Worm (Caenorhabditis elegans) whole organism, L4 larva: ENCODE measurements around the gene nrsn-1.

Experiments
- F10B5.3 ChIP-seq: sonication (generic microtip); optimal IDR thresholded peaks from 2 replicates; lab custom pipeline; 2016; ENCODE audit warnings: mild to moderate bottlenecking, missing genetic modification characterization, missing compliant biosample characterization
- F26F4.8 ChIP-seq: fragments of 200-800 bp; sonication (Bioruptor generic); conservative IDR thresholded peaks from 2 replicates; pipeline ENCODE4 v1.3.6; 2022; ENCODE audit warnings: missing genetic modification characterization, missing compliant biosample characterization
- F37D6.2 ChIP-seq: sonication (generic microtip); optimal IDR thresholded peaks from 2 replicates; lab custom pipeline; 2016; ENCODE audit warnings: mild to moderate bottlenecking, missing genetic modification characterization, missing compliant biosample characterization
- T20F7.1 ChIP-seq: fragments of 200-800 bp; sonication (Bioruptor generic); optimal IDR thresholded peaks from 2 replicates; lab custom pipeline; 2018; ENCODE audit warnings: mild to moderate bottlenecking, missing genetic modification characterization, missing compliant biosample characterization
- T26A8.4 ChIP-seq: fragments of 200-800 bp; sonication (Bioruptor generic); IDR thresholded peaks from 2 replicates; pipeline ENCODE4 v1.3.6; 2022; ENCODE audit warnings: missing genetic modification characterization, missing compliant biosample characterization
- ZK337.2 ChIP-seq: fragments of 200-800 bp; sonication (Bioruptor generic); IDR thresholded peaks from 2 replicates; pipeline ENCODE4 v1.3.6; 2022; ENCODE audit warnings: missing genetic modification reagents, missing genetic modification characterization, missing compliant biosample characterization
- ZK546.5 ChIP-seq, 2 experiments: sonication (generic microtip); optimal IDR thresholded peaks; 2 replicates each; lab custom pipeline; 2017; ENCODE audit warnings: missing biosample characterization in 2 of 2, missing genetic modification characterization in 2 of 2
- aha-1 ChIP-seq: fragments of 150-350 bp; peaks from one replicate; lab custom pipeline; 2014; ENCODE audit warnings: missing biosample characterization, missing genetic modification characterization
- aly-2 ChIP-seq: sonication (generic microtip); optimal IDR thresholded peaks from 2 replicates; lab custom pipeline; 2018; ENCODE audit warnings: missing biosample characterization, missing genetic modification characterization
- arid-1 ChIP-seq: fragments of 200-800 bp; sonication (Bioruptor generic); conservative IDR thresholded peaks from 2 replicates; pipeline ENCODE4 v1.3.6; 2022; ENCODE audit warnings: missing genetic modification reagents, missing genetic modification characterization, missing compliant biosample characterization
- ceh-44 ChIP-seq: fragments of 200-800 bp; sonication (Bioruptor generic); IDR thresholded peaks from 2 replicates; pipeline ENCODE4 v1.3.6; 2022; ENCODE audit warnings: missing genetic modification reagents, missing genetic modification characterization, missing compliant biosample characterization
- ceh-62 ChIP-seq: sonication (generic microtip); optimal IDR thresholded peaks from 2 replicates; lab custom pipeline; 2017; ENCODE audit warnings: missing biosample characterization, missing genetic modification characterization
- ceh-82 ChIP-seq: sonication (generic microtip); optimal IDR thresholded peaks from 2 replicates; lab custom pipeline; 2017; ENCODE audit warnings: missing biosample characterization, missing genetic modification characterization
- daf-12 ChIP-seq: fragments of 150-350 bp; optimal IDR thresholded peaks from 2 replicates; lab custom pipeline; 2014; ENCODE audit warnings: missing biosample characterization, missing genetic modification reagents, missing genetic modification characterization
- daf-16 ChIP-seq, 3 experiments: sonication (generic microtip); optimal IDR thresholded peaks; 2 replicates each; lab custom pipeline; 2016 to 2017; ENCODE audit warnings: missing genetic modification characterization in 3 of 3, missing genetic modification reagents in 3 of 3, mild to moderate bottlenecking in 2 of 3, missing compliant biosample characterization in 2 of 3, missing biosample characterization in 1 of 3, moderate library complexity in 1 of 3
- daf-19 ChIP-seq: fragments of 200-800 bp; sonication (Bioruptor generic); conservative IDR thresholded peaks from 2 replicates; pipeline ENCODE4 v1.3.6; 2022; ENCODE audit warnings: missing genetic modification characterization, missing compliant biosample characterization
- dmd-6 ChIP-seq: fragments of 200-800 bp; sonication (Bioruptor generic); IDR thresholded peaks from 2 replicates; pipeline ENCODE4 v1.3.6; 2022; ENCODE audit warnings: missing genetic modification reagents, missing genetic modification characterization, missing compliant biosample characterization
- dmd-8 ChIP-seq: fragments of 200-800 bp; sonication (Bioruptor generic); IDR thresholded peaks from 2 replicates; pipeline ENCODE4 v1.3.6; 2022; ENCODE audit warnings: missing genetic modification characterization, missing compliant biosample characterization
- dmd-9 ChIP-seq: fragments of 200-800 bp; sonication (Bioruptor generic); IDR thresholded peaks from 2 replicates; pipeline ENCODE4 v1.3.6; 2022; ENCODE audit warnings: missing genetic modification reagents, missing genetic modification characterization, missing compliant biosample characterization
- dpl-1 ChIP-seq: fragments of 150-350 bp; optimal IDR thresholded peaks from 2 replicates; lab custom pipeline; 2014; ENCODE audit warnings: missing biosample characterization, missing genetic modification reagents, missing genetic modification characterization
- duxl-1 ChIP-seq: sonication (generic microtip); optimal IDR thresholded peaks from 2 replicates; lab custom pipeline; 2016; ENCODE audit warnings: mild to moderate bottlenecking, missing genetic modification characterization, moderate library complexity, missing compliant biosample characterization; ENCODE audit not compliant: poor library complexity
- fkh-10 ChIP-seq: fragments of 150-350 bp; optimal IDR thresholded peaks from 2 replicates; lab custom pipeline; 2014; ENCODE audit warnings: missing biosample characterization, missing genetic modification reagents, missing genetic modification characterization
- fos-1 ChIP-seq: fragments of 150-350 bp; optimal IDR thresholded peaks from 2 replicates; lab custom pipeline; 2014; ENCODE audit warnings: missing biosample characterization, missing genetic modification characterization
- hif-1 ChIP-seq, 2 experiments: sonication (generic microtip); optimal IDR thresholded peaks; 2 replicates each; lab custom pipeline; 2016 to 2017; ENCODE audit warnings: missing compliant biosample characterization in 2 of 2, missing genetic modification characterization in 2 of 2, missing genetic modification reagents in 2 of 2, missing genotype in 2 of 2, mild to moderate bottlenecking in 1 of 2
- hlh-11 ChIP-seq: fragments of 200-800 bp; sonication (Bioruptor generic); optimal IDR thresholded peaks from 2 replicates; lab custom pipeline; 2018; ENCODE audit warnings: mild to moderate bottlenecking, missing genetic modification characterization, missing compliant biosample characterization
- hlh-30 ChIP-seq: sonication (generic microtip); optimal IDR thresholded peaks from 2 replicates; lab custom pipeline; 2017; ENCODE audit warnings: antibody characterized with exemption, mild to moderate bottlenecking, missing genetic modification characterization, missing compliant biosample characterization; ENCODE audit not compliant: insufficient read depth
- hmg-1.1 ChIP-seq: fragments of 200-800 bp; sonication (Bioruptor generic); IDR thresholded peaks from 2 replicates; pipeline ENCODE4 v1.3.6; 2022; ENCODE audit warnings: missing genetic modification reagents, missing genetic modification characterization, missing compliant biosample characterization
- jun-1 ChIP-seq: fragments of 150-350 bp; optimal IDR thresholded peaks from 2 replicates; lab custom pipeline; 2014; ENCODE audit warnings: missing biosample characterization, missing genetic modification reagents, missing genetic modification characterization
- lin-13 ChIP-seq: fragments of 150-350 bp; optimal IDR thresholded peaks from 2 replicates; lab custom pipeline; 2014; ENCODE audit warnings: missing biosample characterization, missing genetic modification reagents, missing genetic modification characterization
- lin-29 ChIP-seq: fragments of 200-800 bp; sonication (Bioruptor generic); IDR thresholded peaks from 2 replicates; pipeline ENCODE4 v1.3.6; 2022; ENCODE audit warnings: missing genetic modification reagents, missing genetic modification characterization, missing compliant biosample characterization
- lin-38 ChIP-seq: fragments of 200-800 bp; sonication (Bioruptor generic); IDR thresholded peaks from 2 replicates; pipeline ENCODE4 v1.3.6; 2022; ENCODE audit warnings: missing genetic modification reagents, missing genetic modification characterization, missing compliant biosample characterization
- lir-3 ChIP-seq: sonication (generic microtip); optimal IDR thresholded peaks from 2 replicates; lab custom pipeline; 2016; ENCODE audit warnings: mild to moderate bottlenecking, missing genetic modification characterization, missing compliant biosample characterization
- madf-9 ChIP-seq: fragments of 200-800 bp; sonication (Bioruptor generic); conservative IDR thresholded peaks from 2 replicates; pipeline ENCODE4 v1.3.6; 2022; ENCODE audit warnings: missing genetic modification reagents, missing genetic modification characterization, missing compliant biosample characterization
- mdl-1 ChIP-seq, 2 experiments: fragments of 150-350 bp in 1 of 2; sonication (generic microtip) in 1 of 2; optimal IDR thresholded peaks; 2 replicates each; lab custom pipeline; 2014 to 2017; ENCODE audit warnings: missing biosample characterization in 2 of 2, missing genetic modification characterization in 2 of 2
- mep-1 ChIP-seq: fragments of 150-350 bp; sonication (generic microtip); optimal IDR thresholded peaks from 3 replicates; lab custom pipeline; 2014; ENCODE audit warnings: missing biosample characterization, missing genetic modification characterization
- mes-2 ChIP-seq: sonication (generic microtip); optimal IDR thresholded peaks from 2 replicates; lab custom pipeline; 2016; ENCODE audit warnings: missing genotype, mild to moderate bottlenecking, missing genetic modification characterization, missing compliant biosample characterization; ENCODE audit not compliant: poor library complexity, severe bottlenecking
- mxl-3 ChIP-seq: fragments of 200-800 bp; sonication (Bioruptor generic); optimal IDR thresholded peaks from 2 replicates; lab custom pipeline; 2018; ENCODE audit warnings: mild to moderate bottlenecking, missing genetic modification characterization, missing compliant biosample characterization
- nhr-111 ChIP-seq: fragments of 200-800 bp; sonication (Bioruptor generic); optimal IDR thresholded peaks from 2 replicates; lab custom pipeline; 2018; ENCODE audit warnings: mild to moderate bottlenecking, missing genetic modification characterization, missing compliant biosample characterization
- nhr-28 ChIP-seq: fragments of 150-350 bp; optimal IDR thresholded peaks from 2 replicates; lab custom pipeline; 2014; ENCODE audit warnings: missing biosample characterization, missing genetic modification characterization
- nhr-6 ChIP-seq: fragments of 150-350 bp; optimal IDR thresholded peaks from 2 replicates; lab custom pipeline; 2014; ENCODE audit warnings: missing biosample characterization, missing genetic modification characterization
- nhr-76 ChIP-seq: fragments of 150-350 bp; optimal IDR thresholded peaks from 2 replicates; lab custom pipeline; 2014; ENCODE audit warnings: missing biosample characterization, missing genetic modification characterization
- pha-4 ChIP-seq, 2 experiments: fragments of 150-350 bp in 1 of 2; fragments of 200-800 bp in 1 of 2; sonication (Bioruptor generic) in 1 of 2; IDR thresholded peaks in 1 of 2; optimal IDR thresholded peaks in 1 of 2; 2 replicates each; pipeline versions ENCODE4 v1.3.6 to Lab custom; 2014 to 2022; ENCODE audit warnings: missing genetic modification characterization in 2 of 2, missing genetic modification reagents in 2 of 2, missing biosample characterization in 1 of 2, missing compliant biosample characterization in 1 of 2
- php-3 ChIP-seq: fragments of 200-800 bp; sonication (Bioruptor generic); IDR thresholded peaks from 2 replicates; pipeline ENCODE4 v1.3.6; 2022; ENCODE audit warnings: missing genetic modification reagents, missing genetic modification characterization, missing compliant biosample characterization
- sdz-12 ChIP-seq: fragments of 200-800 bp; sonication (Bioruptor generic); optimal IDR thresholded peaks from 2 replicates; lab custom pipeline; 2018; ENCODE audit warnings: mild to moderate bottlenecking, missing genetic modification characterization, missing compliant biosample characterization
- set-16 ChIP-seq: fragments of 200-800 bp; sonication (Bioruptor generic); IDR thresholded peaks from 2 replicates; pipeline ENCODE4 v1.3.6; 2022; ENCODE audit warnings: missing genetic modification reagents, missing genetic modification characterization, missing compliant biosample characterization
- spr-3 ChIP-seq: fragments of 200-800 bp; sonication (Bioruptor generic); optimal IDR thresholded peaks from 2 replicates; lab custom pipeline; 2018; ENCODE audit warnings: mild to moderate bottlenecking, missing genetic modification characterization, missing compliant biosample characterization
- tra-1 ChIP-seq: fragments of 200-800 bp; sonication (Bioruptor generic); IDR thresholded peaks from 2 replicates; pipeline ENCODE4 v1.3.6; 2022; ENCODE audit warnings: missing genetic modification reagents, missing genetic modification characterization, missing compliant biosample characterization
- vab-7 ChIP-seq: fragments of 200-800 bp; sonication (Bioruptor generic); IDR thresholded peaks from 2 replicates; pipeline ENCODE4 v1.3.6; 2022; ENCODE audit warnings: missing genetic modification reagents, missing genetic modification characterization, missing compliant biosample characterization
- zag-1 ChIP-seq: fragments of 150-350 bp; optimal IDR thresholded peaks from 2 replicates; lab custom pipeline; 2014; ENCODE audit warnings: missing biosample characterization, missing genetic modification characterization
- zfp-3 ChIP-seq: fragments of 200-800 bp; sonication (Bioruptor generic); conservative IDR thresholded peaks from 2 replicates; pipeline ENCODE4 v1.3.6; 2022; ENCODE audit warnings: missing genetic modification reagents, missing genetic modification characterization, missing compliant biosample characterization
- ztf-7 ChIP-seq: fragments of 150-350 bp; optimal IDR thresholded peaks from 2 replicates; lab custom pipeline; 2014; ENCODE audit warnings: missing biosample characterization, missing genetic modification characterization

nrsn-1 gene

DNA sequence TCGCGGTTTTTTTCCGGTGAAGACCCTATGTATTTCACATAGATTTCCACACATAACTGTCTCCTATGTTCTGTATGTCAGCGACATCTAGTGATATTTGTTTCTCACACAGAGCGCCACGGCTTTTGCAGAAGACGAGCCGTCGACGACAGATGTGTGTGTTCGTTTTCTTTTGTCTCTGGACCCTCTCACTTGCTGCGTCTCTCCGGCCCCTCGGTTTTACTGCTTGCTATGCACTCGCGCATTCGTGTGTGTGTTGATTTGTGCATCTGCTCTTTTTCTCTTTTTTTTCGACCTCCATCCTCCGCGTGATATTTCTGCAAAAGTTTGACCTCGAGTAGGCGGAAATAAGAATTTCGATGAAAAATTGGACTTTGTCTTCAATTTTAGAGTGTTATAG lies 27.0 kb downstream of the nrsn-1 start:
- TF ChIP-seq lin-13 (GFP tag; lab: Kevin White, UChicago) (no peak), hmg-1.1 (GFP tag; lab: Robert Waterston, UW) (no peak), arid-1 (GFP tag; lab: Robert Waterston, UW) (no peak), mxl-3 (GFP tag; lab: Kevin White, UChicago) (no peak), hlh-30 (tag; lab: Kevin White, UChicago) (peak; percentile 66), spr-3 (no peak), daf-12 (tag; lab: Kevin White, UChicago) (no peak), mes-2 (no peak), zag-1 (tag; lab: Kevin White, UChicago) (no peak), dpl-1 (peak; percentile 1), daf-19 (GFP tag; lab: Robert Waterston, UW) (no peak), F26F4.8 (GFP tag; lab: Robert Waterston, UW) (no peak), vab-7 (GFP tag; lab: Robert Waterston, UW) (no peak), ZK337.2 (no peak), nhr-76 (tag; lab: Kevin White, UChicago) (no peak), nhr-111 (no peak), dmd-6 (GFP tag; lab: Robert Waterston, UW) (0 out of 2 replicates have a peak, but pooled peaks have one; percentile 11), ceh-44 (GFP tag; lab: Robert Waterston, UW) (no peak), ceh-82 (tag; lab: Kevin White, UChicago) (no peak), hif-1 (tag; optimal IDR thresholded peaks at IDR 0.05; lab: Kevin White, UChicago) (no peak), hlh-11 (tag; lab: Kevin White, UChicago) (peak; percentile 21), mdl-1 (tag; optimal IDR thresholded peaks at IDR 0.05; lab: Kevin White, UChicago) (peak in 1 of 2 experiments; percentile 40), aly-2 (tag; lab: Kevin White, UChicago) (no peak), daf-16 (GFP tag; optimal IDR thresholded peaks at IDR 0.05; lab: Kevin White, UChicago) (no peak), daf-16 (tag; optimal IDR thresholded peaks at IDR 0.05; lab: Kevin White, UChicago) (no peak), nhr-6 (tag; lab: Kevin White, UChicago) (peak; percentile 1), F37D6.2 (tag; lab: Kevin White, UChicago) (no peak), jun-1 (tag; lab: Kevin White, UChicago) (no peak), F10B5.3 (tag; lab: Kevin White, UChicago) (no peak), T26A8.4 (GFP tag; lab: Robert Waterston, UW) (no peak), nhr-28 (tag; lab: Kevin White, UChicago) (no peak), madf-9 (no peak), aha-1 (tag; lab: Kevin White, UChicago) (no peak), fos-1 (tag; lab: Kevin White, UChicago) (no peak), pha-4 (GFP tag; IDR thresholded peaks at IDR 0.05; lab: Robert Waterston, UW) (no peak), pha-4 (tag; optimal IDR thresholded peaks at IDR 0.05; lab: Kevin White, UChicago) (no peak), ztf-7 (tag; lab: Kevin White, UChicago) (no peak), ceh-62 (tag; lab: Kevin White, UChicago) (no peak), ZK546.5 (tag; optimal IDR thresholded peaks at IDR 0.05; lab: Kevin White, UChicago) (no peak), php-3 (GFP tag; lab: Robert Waterston, UW) (no peak), fkh-10 (GFP tag; lab: Kevin White, UChicago) (no peak), dmd-9 (GFP tag; lab: Robert Waterston, UW) (no peak), zfp-3 (no peak), lir-3 (tag; lab: Kevin White, UChicago) (no peak), lin-29 (no peak), mep-1 (tag; lab: Kevin White, UChicago) (peak; percentile 48), tra-1 (no peak), T20F7.1 (no peak), dmd-8 (no peak), lin-38 (no peak), sdz-12 (GFP tag; lab: Kevin White, UChicago) (no peak), set-16 (GFP tag; lab: Robert Waterston, UW) (no peak), duxl-1 (no peak)
